Worm (Caenorhabditis elegans) whole organism, mixed stage, embryonic: ENCODE data around the gene madd-2.

ENCODE experiments used
- ceh-83 ChIP-seq: fragments of 200-800 bp; sonication (Bioruptor generic); optimal IDR thresholded peaks from 2 replicates; lab custom pipeline; 2018; ENCODE audit warnings: mild to moderate bottlenecking, missing genetic modification characterization, missing compliant biosample characterization
- elt-1 ChIP-seq: sonication (generic microtip); optimal IDR thresholded peaks from 2 replicates; lab custom pipeline; 2017; ENCODE audit warnings: missing genetic modification characterization, mild to moderate bottlenecking, missing compliant biosample characterization, antibody characterized with exemption, moderate library complexity, borderline replicate concordance; ENCODE audit not compliant: insufficient read depth
- lsy-2 ChIP-seq: fragments of 150-350 bp; optimal IDR thresholded peaks from 2 replicates; lab custom pipeline; 2014; ENCODE audit warnings: missing biosample characterization, missing genetic modification characterization
- nhr-237 ChIP-seq: fragments of 150-350 bp; optimal IDR thresholded peaks from 2 replicates; lab custom pipeline; 2014; ENCODE audit warnings: missing biosample characterization, missing genetic modification characterization
- nhr-28 ChIP-seq: fragments of 150-350 bp; optimal IDR thresholded peaks from 2 replicates; lab custom pipeline; 2014; ENCODE audit warnings: missing biosample characterization, missing genetic modification characterization
- pha-4 ChIP-seq: fragments of 150-350 bp; optimal IDR thresholded peaks from 2 replicates; lab custom pipeline; 2018; ENCODE audit warnings: missing biosample characterization, missing genetic modification reagents, missing genetic modification characterization
- sem-2 ChIP-seq: fragments of 200-800 bp; sonication (Bioruptor generic); optimal IDR thresholded peaks from 2 replicates; lab custom pipeline; 2018; ENCODE audit warnings: mild to moderate bottlenecking, missing genetic modification characterization, missing compliant biosample characterization
- snpc-4 ChIP-seq: fragments of 150-350 bp; optimal IDR thresholded peaks from 2 replicates; lab custom pipeline; 2014; ENCODE audit warnings: missing biosample characterization, missing genetic modification characterization
- ztf-11 ChIP-seq: fragments of 150-350 bp; optimal IDR thresholded peaks from 2 replicates; lab custom pipeline; 2014; ENCODE audit warnings: missing biosample characterization, missing genetic modification characterization

- no peak for TF ChIP-seq snpc-4 (tag; lab: Kevin White, UChicago)
- peak; percentile 42 for TF ChIP-seq lsy-2
- no peak for TF ChIP-seq ztf-11 (tag; lab: Kevin White, UChicago)
- TF ChIP-seq ceh-83 (GFP tag; lab: Kevin White, UChicago) = no peak
- TF ChIP-seq sem-2 (GFP tag; lab: Kevin White, UChicago) = no peak
- no peak for TF ChIP-seq nhr-237 (tag; lab: Kevin White, UChicago)
- TF ChIP-seq nhr-28 (tag; lab: Kevin White, UChicago) = no peak
- TF ChIP-seq elt-1 (tag; lab: Kevin White, UChicago) = no peak
- peak; percentile 41 for TF ChIP-seq pha-4 (tag; lab: Kevin White, UChicago)
Measured at ce11 chrV:1263939-1264823, 28.9 kb upstream of the madd-2 start, which contains the start of the genes rab-1 and C39F7.5.
